Worm (Caenorhabditis elegans) whole organism, L1 larva: ENCODE data around the gene Y61B8B.3.
"Not testable (repeated sequence)": the region's sequence is repeated elsewhere in the genome, so short reads cannot be mapped to it uniquely, and the experiment has no call there.

Experiments used
- ceh-63 ChIP-seq: fragments of 200-800 bp; sonication (Bioruptor generic); optimal IDR thresholded peaks from 2 replicates; lab custom pipeline; 2018; ENCODE audit warnings: mild to moderate bottlenecking, missing genetic modification characterization, missing compliant biosample characterization
- nhr-84 ChIP-seq: sonication (generic microtip); optimal IDR thresholded peaks from 2 replicates; lab custom pipeline; 2017; ENCODE audit warnings: missing biosample characterization, missing genetic modification characterization
- zip-4 ChIP-seq: fragments of 200-800 bp; sonication (Bioruptor generic); optimal IDR thresholded peaks from 2 replicates; lab custom pipeline; 2018; ENCODE audit warnings: mild to moderate bottlenecking, missing genetic modification characterization, moderate library complexity, missing compliant biosample characterization

Gene Y61B8B.3

DNA sequence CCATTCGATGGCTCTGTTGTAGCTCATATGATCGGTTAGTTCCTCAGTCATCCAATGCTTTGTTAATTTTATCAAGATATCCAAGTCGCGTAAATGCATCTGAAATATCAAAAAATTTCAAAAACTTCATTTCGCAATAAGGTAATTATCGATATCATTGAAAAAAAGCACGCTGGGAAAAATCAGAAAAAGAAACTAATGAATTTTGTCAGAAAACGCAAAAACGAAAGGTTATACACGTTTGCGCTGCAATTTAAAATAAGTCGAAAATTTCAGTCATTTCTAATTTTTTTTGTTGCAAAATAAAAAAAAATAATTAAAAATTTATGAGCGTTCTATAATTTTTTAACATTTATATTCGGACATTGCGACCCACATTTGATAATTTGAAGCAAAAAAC lies 47.4 kb downstream of the Y61B8B.3 start, which contains the start of gene K10G4.3:
Gene K10G4.3 (minus strand): TSS at position 101 of the 400 bp plus-strand sequence.
- not testable (repeated sequence) for TF ChIP-seq ceh-63 (GFP tag; lab: Kevin White, UChicago); nhr-84 (tag; lab: Kevin White, UChicago); zip-4 (GFP tag; lab: Kevin White, UChicago)
